Fruit fly (Drosophila melanogaster) whole organism, prepupa: ENCODE results near the gene Cdep.
A peak's percentile ranks its signal among the peaks of the same experiment; 100 is the strongest.

Experiments
- CG10669 ChIP-seq: fragments of 200-800 bp; sonication (Bioruptor generic); optimal IDR thresholded peaks from 3 replicates; lab custom pipeline; 2018; ENCODE audit warnings: missing biosample characterization, mild to moderate bottlenecking, missing genetic modification characterization, moderate library complexity
- CG11902 ChIP-seq: fragments of 200-800 bp; sonication (Bioruptor generic); optimal IDR thresholded peaks from 3 replicates; lab custom pipeline; 2016; ENCODE audit warnings: missing biosample characterization, missing genetic modification characterization
- CG1621 ChIP-seq: fragments of 200-800 bp; sonication (Bioruptor generic); optimal IDR thresholded peaks from 3 replicates; lab custom pipeline; 2018; ENCODE audit warnings: missing biosample characterization, mild to moderate bottlenecking, missing genetic modification characterization
- CG16779 ChIP-seq: fragments of 200-800 bp; sonication (Bioruptor generic); optimal IDR thresholded peaks from 3 replicates; lab custom pipeline; 2017; ENCODE audit warnings: missing biosample characterization, mild to moderate bottlenecking, missing genetic modification characterization
- CG31627 ChIP-seq: fragments of 200-800 bp; sonication (Bioruptor generic); optimal IDR thresholded peaks from 3 replicates; lab custom pipeline; 2016; ENCODE audit warnings: missing biosample characterization, missing genetic modification characterization
- CG34406 ChIP-seq: fragments of 200-800 bp; sonication (Bioruptor generic); optimal IDR thresholded peaks from 3 replicates; lab custom pipeline; 2016; ENCODE audit warnings: missing biosample characterization, missing genetic modification characterization
- CG3919 ChIP-seq: fragments of 200-800 bp; sonication (Bioruptor generic); optimal IDR thresholded peaks from 3 replicates; lab custom pipeline; 2016; ENCODE audit warnings: missing biosample characterization, missing genetic modification characterization
- CG6163 ChIP-seq: fragments of 200-800 bp; sonication (Bioruptor generic); IDR thresholded peaks from 3 replicates; pipeline ENCODE4 v1.3.6; 2022; ENCODE audit warnings: missing biosample characterization, missing genetic modification characterization
- CG6276 ChIP-seq: fragments of 200-800 bp; sonication (Bioruptor generic); optimal IDR thresholded peaks from 2 replicates; lab custom pipeline; 2017; ENCODE audit warnings: missing biosample characterization, mild to moderate bottlenecking, missing genetic modification characterization
- CG8119 ChIP-seq: fragments of 200-800 bp; sonication (Bioruptor generic); IDR thresholded peaks from 3 replicates; pipeline ENCODE4 v1.3.6; 2022; ENCODE audit warnings: missing biosample characterization, missing genetic modification characterization
- CG8319 ChIP-seq: fragments of 200-800 bp; sonication (Bioruptor generic); optimal IDR thresholded peaks from 3 replicates; lab custom pipeline; 2016; ENCODE audit warnings: missing biosample characterization, missing genetic modification characterization
- CG9139 ChIP-seq: fragments of 200-800 bp; sonication (Bioruptor generic); optimal IDR thresholded peaks from 3 replicates; lab custom pipeline; 2017; ENCODE audit warnings: missing biosample characterization, mild to moderate bottlenecking, missing genetic modification characterization
- Eip78C ChIP-seq: fragments of 200-800 bp; sonication (Bioruptor generic); peaks from one replicate; lab custom pipeline; 2016; ENCODE audit warnings: missing biosample characterization, missing genetic modification characterization
- Eip93F ChIP-seq: fragments of 200-800 bp; sonication (Bioruptor generic); optimal IDR thresholded peaks from 2 replicates; lab custom pipeline; 2016; ENCODE audit warnings: missing biosample characterization, mild to moderate bottlenecking, missing genetic modification characterization
- Gug ChIP-seq: fragments of 200-800 bp; sonication (Bioruptor generic); IDR thresholded peaks from 2 replicates; pipeline ENCODE4 v1.3.6; 2022; ENCODE audit warnings: missing biosample characterization, missing genetic modification characterization
- Hr39 ChIP-seq: fragments of 200-800 bp; sonication (Bioruptor generic); optimal IDR thresholded peaks from 2 replicates; lab custom pipeline; 2016; ENCODE audit warnings: missing biosample characterization, missing genetic modification characterization
- Lpt ChIP-seq: fragments of 200-800 bp; sonication (Bioruptor generic); optimal IDR thresholded peaks from 3 replicates; lab custom pipeline; 2016; ENCODE audit warnings: missing biosample characterization, missing genetic modification characterization
- Met ChIP-seq: fragments of 200-800 bp; sonication (Bioruptor generic); optimal IDR thresholded peaks from 3 replicates; lab custom pipeline; 2016; ENCODE audit warnings: missing biosample characterization, missing genetic modification characterization
- OdsH ChIP-seq: fragments of 200-800 bp; sonication (Bioruptor generic); optimal IDR thresholded peaks from 3 replicates; lab custom pipeline; 2016; ENCODE audit warnings: missing biosample characterization, missing genetic modification characterization
- Sox14 ChIP-seq: fragments of 200-800 bp; sonication (Bioruptor generic); optimal IDR thresholded peaks from 3 replicates; lab custom pipeline; 2016; ENCODE audit warnings: missing biosample characterization, missing genetic modification characterization
- Sox15 ChIP-seq: fragments of 200-800 bp; sonication (Bioruptor generic); optimal IDR thresholded peaks from 3 replicates; lab custom pipeline; 2016; ENCODE audit warnings: missing biosample characterization, missing genetic modification characterization
- achi ChIP-seq: fragments of 200-800 bp; sonication (Bioruptor generic); optimal IDR thresholded peaks from 3 replicates; lab custom pipeline; 2016; ENCODE audit warnings: missing biosample characterization, missing genetic modification characterization
- acj6 ChIP-seq: fragments of 200-800 bp; sonication (Bioruptor generic); optimal IDR thresholded peaks from 3 replicates; lab custom pipeline; 2016; ENCODE audit warnings: missing biosample characterization, missing genetic modification characterization
- cyc ChIP-seq: fragments of 200-800 bp; sonication (Bioruptor generic); optimal IDR thresholded peaks from 3 replicates; lab custom pipeline; 2016; ENCODE audit warnings: missing biosample characterization, missing genetic modification characterization
- dac ChIP-seq: fragments of 200-800 bp; sonication (Bioruptor generic); optimal IDR thresholded peaks from 2 replicates; lab custom pipeline; 2017; ENCODE audit warnings: missing biosample characterization, mild to moderate bottlenecking, missing genetic modification characterization
- dsx ChIP-seq: fragments of 200-800 bp; optimal IDR thresholded peaks from 3 replicates; lab custom pipeline; 2019; ENCODE audit warnings: missing biosample characterization, mild to moderate bottlenecking, missing genetic modification characterization, moderate library complexity; ENCODE audit not compliant: poor library complexity, severe bottlenecking
- esn ChIP-seq: fragments of 200-800 bp; sonication (Bioruptor generic); optimal IDR thresholded peaks from 2 replicates; lab custom pipeline; 2016; ENCODE audit warnings: missing biosample characterization, mild to moderate bottlenecking, missing genetic modification characterization, moderate library complexity
- fd59A ChIP-seq: fragments of 200-800 bp; sonication (Bioruptor generic); optimal IDR thresholded peaks from 2 replicates; lab custom pipeline; 2017; ENCODE audit warnings: missing biosample characterization, mild to moderate bottlenecking, missing genetic modification characterization, missing genetic modification reagents
- fd85E ChIP-seq: fragments of 200-800 bp; sonication (Bioruptor generic); optimal IDR thresholded peaks from 3 replicates; lab custom pipeline; 2016; ENCODE audit warnings: missing biosample characterization, missing genetic modification characterization
- lz ChIP-seq: fragments of 200-800 bp; sonication (Bioruptor generic); optimal IDR thresholded peaks from 3 replicates; lab custom pipeline; 2016; ENCODE audit warnings: missing biosample characterization, missing genetic modification characterization
- pdm3 ChIP-seq: fragments of 200-800 bp; sonication (Bioruptor generic); optimal IDR thresholded peaks from 3 replicates; lab custom pipeline; 2016; ENCODE audit warnings: missing biosample characterization, missing genetic modification characterization
- spab ChIP-seq: fragments of 200-800 bp; sonication (Bioruptor generic); optimal IDR thresholded peaks from 2 replicates; lab custom pipeline; 2017; ENCODE audit warnings: missing biosample characterization, mild to moderate bottlenecking, missing genetic modification characterization, missing genetic modification reagents
- ss ChIP-seq, 2 experiments: fragments of 200-800 bp; sonication (Bioruptor generic); optimal IDR thresholded peaks; 2 replicates in 1 of 2; 3 replicates in 1 of 2; lab custom pipeline; 2017 to 2018; ENCODE audit warnings: mild to moderate bottlenecking in 2 of 2, missing biosample characterization in 2 of 2, missing genetic modification characterization in 2 of 2, moderate library complexity in 1 of 2
- topi ChIP-seq: fragments of 200-800 bp; sonication (Bioruptor generic); optimal IDR thresholded peaks from 3 replicates; lab custom pipeline; 2016; ENCODE audit warnings: missing biosample characterization, missing genetic modification characterization
- vri ChIP-seq: fragments of 200-800 bp; sonication (Bioruptor generic); optimal IDR thresholded peaks from 3 replicates; lab custom pipeline; 2016; ENCODE audit warnings: missing biosample characterization, mild to moderate bottlenecking, missing genetic modification characterization

The Cdep gene

dm6 chr3R:4960898-4961819 is 50.8 kb downstream of the Cdep start, which contains the start of gene Jhbp2 (continued):
- peak; percentile 45 for TF ChIP-seq pdm3
- peak; percentile 68 for TF ChIP-seq CG3919
- peak; percentile 46 for TF ChIP-seq OdsH (GFP tag; lab: Kevin White, UChicago)
- TF ChIP-seq CG1621 (tag; lab: Kevin White, UChicago): peak; percentile 8
- TF ChIP-seq CG8119 (GFP tag; lab: Robert Waterston, UW): 0 out of 3 replicates have a peak, but pooled peaks have one; percentile 29
- TF ChIP-seq Sox14 (GFP tag; lab: Kevin White, UChicago): peak; percentile 55
- peak; percentile 79 for TF ChIP-seq Met (GFP tag; lab: Kevin White, UChicago)
- peak; percentile 58; the same call in 2 of the 3 replicates for TF ChIP-seq CG6163
- TF ChIP-seq spab (GFP tag; lab: Kevin White, UChicago): no peak
- no peak for TF ChIP-seq CG9139 (GFP tag; lab: Kevin White, UChicago)
- no peak for TF ChIP-seq Lpt (GFP tag; lab: Kevin White, UChicago)
- TF ChIP-seq Gug (GFP tag; lab: Robert Waterston, UW): no peak
- TF ChIP-seq acj6 (GFP tag; lab: Kevin White, UChicago): peak; percentile 49
- peak; percentile 78 for TF ChIP-seq topi
- TF ChIP-seq dac (GFP tag; lab: Kevin White, UChicago): no peak

dm6 chr3R:4961946-4962345 is 51.6 kb downstream of the Cdep start:
- TF ChIP-seq Eip78C: peak; percentile 21
- TF ChIP-seq CG6276: no peak
- TF ChIP-seq, all 60 proteins: peak for 1

- TF ChIP-seq ss (GFP tag; optimal IDR thresholded peaks at IDR 0.05; lab: Kevin White, UChicago) (no peak), acj6 (GFP tag; lab: Kevin White, UChicago) (no peak), CG31627 (GFP tag; lab: Kevin White, UChicago) (peak; percentile 23), Lpt (GFP tag; lab: Kevin White, UChicago) (no peak), fd59A (GFP tag; lab: Kevin White, UChicago) (no peak), esn (GFP tag; lab: Kevin White, UChicago) (no peak), Sox14 (GFP tag; lab: Kevin White, UChicago) (peak; percentile 4), achi (GFP tag; lab: Kevin White, UChicago) (no peak), vri (GFP tag; lab: Kevin White, UChicago) (no peak), cyc (GFP tag; lab: Kevin White, UChicago) (peak; percentile 39), Hr39 (GFP tag; lab: Kevin White, UChicago) (peak; percentile 50), CG11902 (GFP tag; lab: Kevin White, UChicago) (peak; percentile 6), CG34406 (GFP tag; lab: Kevin White, UChicago) (no peak), dsx (GFP tag; lab: Kevin White, UChicago) (peak; percentile 37), lz (no peak), Sox15 (GFP tag; lab: Kevin White, UChicago) (no peak), fd85E (GFP tag; lab: Kevin White, UChicago) (no peak), CG10669 (GFP tag; lab: Kevin White, UChicago) (no peak), CG16779 (tag; lab: Kevin White, UChicago) (no peak), CG8319 (GFP tag; lab: Kevin White, UChicago) (no peak), topi (no peak), OdsH (GFP tag; lab: Kevin White, UChicago) (peak; percentile 10), Eip93F (no peak), CG3919 (peak; percentile 1)
Observed at dm6 chr3R:4962689-4963088, 52.3 kb downstream of the Cdep start.
